Worm (Caenorhabditis elegans) whole organism, L4/young adult: ENCODE measurements around the gene emb-27.

Experiments
- dao-5 ChIP-seq: sonication (generic microtip); optimal IDR thresholded peaks from 2 replicates; lab custom pipeline; 2016; ENCODE audit warnings: missing genotype, missing genetic modification characterization, moderate library complexity, missing compliant biosample characterization
- him-1 ChIP-seq: sonication (generic microtip); optimal IDR thresholded peaks from 2 replicates; lab custom pipeline; 2016; ENCODE audit warnings: missing genotype, missing genetic modification reagents, missing genetic modification characterization, missing compliant biosample characterization

DNA sequence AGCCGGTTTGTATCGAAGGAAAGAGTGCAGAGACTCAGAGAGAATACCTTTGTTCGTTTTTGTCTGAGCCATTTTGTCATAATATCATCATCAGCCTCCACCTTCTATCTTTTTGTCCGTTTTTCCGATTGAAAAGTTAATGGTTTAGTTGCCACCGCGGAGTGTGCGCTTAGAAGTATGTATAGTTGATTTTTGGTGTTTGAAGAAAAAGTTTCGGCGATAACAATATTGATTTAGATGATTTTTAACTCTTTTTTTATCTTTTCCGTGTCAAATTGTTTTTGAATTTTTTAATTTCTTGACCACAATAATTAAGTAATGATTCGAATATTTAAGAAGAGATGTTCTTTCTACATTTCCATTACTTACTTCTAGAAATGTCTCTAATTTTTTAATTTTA is 43.6 kb upstream of the emb-27 start:
- no peak for TF ChIP-seq him-1
- TF ChIP-seq dao-5: no peak
